Worm (Caenorhabditis elegans) whole organism, midembryonic: Measurements from ENCODE around the gene fbxb-15.

Experiments
- T22C8.4 ChIP-seq: fragments of 200-800 bp; sonication (Bioruptor generic); IDR thresholded peaks from 2 replicates; pipeline ENCODE4 v1.3.6; 2022; ENCODE audit warnings: missing genetic modification characterization, missing compliant biosample characterization
- cog-1 ChIP-seq: sonication (generic microtip); optimal IDR thresholded peaks from 2 replicates; lab custom pipeline; 2016; ENCODE audit warnings: missing genetic modification characterization, missing compliant biosample characterization
- flt-1 ChIP-seq: fragments of 200-800 bp; sonication (Bioruptor generic); IDR thresholded peaks from 2 replicates; pipeline ENCODE4 v1.3.6; 2022; ENCODE audit warnings: missing genetic modification characterization, missing compliant biosample characterization
- klf-2 ChIP-seq: fragments of 200-800 bp; sonication (Bioruptor generic); conservative IDR thresholded peaks from 2 replicates; pipeline ENCODE4 v1.3.6; 2022; ENCODE audit warnings: missing genetic modification reagents, missing genetic modification characterization, missing compliant biosample characterization
- med-1 ChIP-seq: sonication (generic microtip); optimal IDR thresholded peaks from 2 replicates; lab custom pipeline; 2017; ENCODE audit warnings: missing genetic modification characterization, mild to moderate bottlenecking, missing compliant biosample characterization, antibody characterized with exemption, missing genetic modification reagents; ENCODE audit not compliant: insufficient read depth
- ref-1 ChIP-seq: fragments of 200-800 bp; sonication (Bioruptor generic); conservative IDR thresholded peaks from 2 replicates; pipeline ENCODE4 v1.3.6; 2022; ENCODE audit warnings: missing genetic modification reagents, missing genetic modification characterization, missing compliant biosample characterization
- tab-1 ChIP-seq: fragments of 200-800 bp; sonication (Bioruptor generic); IDR thresholded peaks from 2 replicates; pipeline ENCODE4 v1.3.6; 2022; ENCODE audit warnings: missing genetic modification characterization, missing compliant biosample characterization
- ztf-23 ChIP-seq: fragments of 200-800 bp; sonication (Bioruptor generic); IDR thresholded peaks from 2 replicates; pipeline ENCODE4 v1.3.6; 2022; ENCODE audit warnings: missing genetic modification reagents, missing genetic modification characterization, missing compliant biosample characterization
- ztf-29 ChIP-seq: fragments of 200-800 bp; sonication (Bioruptor generic); IDR thresholded peaks from 2 replicates; pipeline ENCODE4 v1.3.6; 2022; ENCODE audit warnings: missing genetic modification reagents, missing genetic modification characterization, missing compliant biosample characterization

DNA sequence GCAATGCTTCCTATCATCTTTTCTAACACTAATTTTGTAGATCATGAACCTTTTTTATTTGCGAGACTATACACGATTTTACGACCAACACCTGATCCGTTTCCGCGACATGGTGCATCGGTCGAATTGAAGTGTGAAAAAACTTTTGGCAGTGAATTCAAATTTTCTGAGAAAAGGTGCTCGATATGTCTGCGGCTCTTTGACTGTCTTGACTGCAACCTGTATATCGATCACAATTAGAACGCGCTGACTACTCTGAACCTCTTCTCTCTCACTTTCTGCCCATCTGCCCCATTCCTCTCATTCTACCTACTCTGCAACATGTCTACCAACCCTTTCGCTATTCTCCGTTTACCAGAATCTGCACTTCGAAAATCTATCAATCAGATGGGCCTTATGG, 28.9 kb upstream of the fbxb-15 start, which contains the start of gene fbxb-26:
- TF ChIP-seq tab-1 (GFP tag; lab: Robert Waterston, UW) (no peak), med-1 (no peak), ref-1 (no peak), ztf-29 (GFP tag; lab: Robert Waterston, UW) (no peak), klf-2 (GFP tag; lab: Robert Waterston, UW) (no peak), flt-1 (GFP tag; lab: Robert Waterston, UW) (no peak), cog-1 (tag; lab: Kevin White, UChicago) (no peak), ztf-23 (GFP tag; lab: Robert Waterston, UW) (no peak), T22C8.4 (GFP tag; lab: Robert Waterston, UW) (no peak)
